Fruit fly (Drosophila melanogaster) S2 (cell line): ENCODE measurements around the gene p23.
"Not testable (repeated sequence)": the region's sequence is repeated elsewhere in the genome, so short reads cannot be mapped to it uniquely, and the experiment has no call there.

Experiments
- CG8478 ChIP-seq: fragments of >200 bp; optimal IDR thresholded peaks from 2 replicates; lab custom pipeline; 2018
- CTCF ChIP-seq, 2 experiments: fragments of >200 bp; optimal IDR thresholded peaks; 2 replicates each; lab custom pipeline; 2018

DNA sequence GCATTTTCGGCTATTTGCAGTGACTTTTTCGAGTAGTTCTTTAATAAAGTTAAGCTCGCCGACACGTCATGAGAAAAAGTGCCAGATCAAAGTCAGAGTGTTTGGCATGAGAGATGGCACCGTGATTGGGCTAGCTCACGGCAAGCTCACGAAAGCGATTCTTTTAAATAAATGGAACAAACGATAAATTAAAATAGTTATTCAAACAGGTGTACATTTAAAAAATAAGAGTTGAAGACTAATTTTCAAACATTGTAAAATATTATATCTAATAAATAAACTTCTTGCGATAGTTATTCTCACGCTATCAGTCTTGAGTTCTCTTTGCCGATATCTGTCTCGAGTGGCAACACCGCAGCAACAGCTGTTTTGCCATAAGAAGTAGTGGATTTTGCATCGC, 7.6 kb downstream of the p23 start, which contains the start of the genes eca and CG18542:
- not testable (repeated sequence) for TF ChIP-seq CTCF (optimal IDR thresholded peaks at IDR 0.05; lab: Kevin White, UChicago); CG8478
